Fruit fly (Drosophila melanogaster): ENCODE results near the gene Gapvd1.

Gapvd1 gene

dm6 chrX:11338973-11339867 lies 14.0 kb downstream of the Gapvd1 start (continued):
- TF ChIP-seq CG2875 (GFP tag; optimal IDR thresholded peaks at IDR 0.05), result peak; percentile 17
- TF ChIP-seq Trl (optimal IDR thresholded peaks at IDR 0.05), result peak in 1 of 2 experiments; percentile 72
- peak; percentile 42 for TF ChIP-seq Trl (GFP tag; optimal IDR thresholded peaks at IDR 0.05)
- TF ChIP-seq CG13894 (tag; optimal IDR thresholded peaks at IDR 0.05), result peak; percentile 30
- peak; percentile 1 for TF ChIP-seq CG3838 (GFP tag; optimal IDR thresholded peaks at IDR 0.05)
- peak; percentile 85 for TF ChIP-seq HmgD (GFP tag; optimal IDR thresholded peaks at IDR 0.05)
- TF ChIP-seq exex (tag; optimal IDR thresholded peaks at IDR 0.05), result peak; percentile 14
- TF ChIP-seq tx (GFP tag; optimal IDR thresholded peaks at IDR 0.05), result peak; percentile 48
- peak; percentile 91 for TF ChIP-seq Scr (GFP tag; IDR thresholded peaks at IDR 0.05; ENCODE audit: partially characterized antibody)
- no peak for TF ChIP-seq wek (GFP tag; optimal IDR thresholded peaks at IDR 0.05)
- peak; percentile 53 for TF ChIP-seq pho (GFP tag; optimal IDR thresholded peaks at IDR 0.05)
- no peak for TF ChIP-seq h (optimal IDR thresholded peaks at IDR 0.05)
- peak; percentile 61 for TF ChIP-seq CG2129 (GFP tag; IDR thresholded peaks at IDR 0.05; ENCODE audit: partially characterized antibody)
- peak; percentile 55; the same call in 1 of the 3 replicates for TF ChIP-seq CG11560 (tag; IDR thresholded peaks at IDR 0.05)
- no peak for TF ChIP-seq ranshi (GFP tag; IDR thresholded peaks at IDR 0.05)
- peak; percentile 56 for TF ChIP-seq BtbVII (GFP tag; optimal IDR thresholded peaks at IDR 0.05)
- TF ChIP-seq slbo (GFP tag; IDR thresholded peaks at IDR 0.05), result peak; percentile 72
- TF ChIP-seq CG17912 (GFP tag; optimal IDR thresholded peaks at IDR 0.05), result no peak
- TF ChIP-seq CG6813 (GFP tag; optimal IDR thresholded peaks at IDR 0.05), result no peak
- no peak for TF ChIP-seq trh (GFP tag; optimal IDR thresholded peaks at IDR 0.05)
- peak; percentile 82 for TF ChIP-seq hbn (GFP tag; IDR thresholded peaks at IDR 0.05; ENCODE audit: partially characterized antibody)
- peak; percentile 8 for TF ChIP-seq fu2 (GFP tag; optimal IDR thresholded peaks at IDR 0.05)
- TF ChIP-seq knrl (GFP tag; IDR thresholded peaks at IDR 0.05; ENCODE audit: partially characterized antibody), result peak; percentile 93
- TF ChIP-seq sqz (GFP tag; optimal IDR thresholded peaks at IDR 0.05), result peak; percentile 68
- TF ChIP-seq hkb (optimal IDR thresholded peaks at IDR 0.05), result peak; percentile 68
- TF ChIP-seq hkb (GFP tag; IDR thresholded peaks at IDR 0.05), result no peak
- TF ChIP-seq shn (GFP tag; optimal IDR thresholded peaks at IDR 0.05), result peak; percentile 45
- TF ChIP-seq CG14860 (GFP tag; IDR thresholded peaks at IDR 0.05; ENCODE audit: partially characterized antibody), result peak; percentile 87
- no peak; the same call in none of the 2 replicates for TF ChIP-seq aop (GFP tag; IDR thresholded peaks at IDR 0.05)
- no peak for TF ChIP-seq wor (GFP tag; IDR thresholded peaks at IDR 0.05)
- TF ChIP-seq sug (tag; optimal IDR thresholded peaks at IDR 0.05), result peak; percentile 56
- TF ChIP-seq BEAF-32 (GFP tag; optimal IDR thresholded peaks at IDR 0.05), result peak; percentile 93
- peak; percentile 23 for TF ChIP-seq CG2678 (tag; optimal IDR thresholded peaks at IDR 0.05)
- TF ChIP-seq CG9727 (GFP tag; optimal IDR thresholded peaks at IDR 0.05), result no peak
- TF ChIP-seq CG7271 (tag; optimal IDR thresholded peaks at IDR 0.05), result no peak
- peak; percentile 29; the same call in 1 of the 2 replicates for TF ChIP-seq vvl (GFP tag; IDR thresholded peaks at IDR 0.05)
- peak; percentile 31 for TF ChIP-seq gem (tag; optimal IDR thresholded peaks at IDR 0.05)
- TF ChIP-seq CG2120 (GFP tag; optimal IDR thresholded peaks at IDR 0.05), result peak; percentile 75
- TF ChIP-seq Sox102F (GFP tag; optimal IDR thresholded peaks at IDR 0.05), result peak; percentile 18
- peak; percentile 87 for TF ChIP-seq Dref (GFP tag; IDR thresholded peaks at IDR 0.05)
- TF ChIP-seq CG34422 (GFP tag; IDR thresholded peaks at IDR 0.05), result 0 out of 3 replicates have a peak, but pooled peaks have one; percentile 34
- TF ChIP-seq kni (GFP tag; optimal IDR thresholded peaks at IDR 0.05), result no peak
- TF ChIP-seq onecut (GFP tag; IDR thresholded peaks at IDR 0.05), result peak; percentile 99
- peak; percentile 75 for TF ChIP-seq lilli (GFP tag; optimal IDR thresholded peaks at IDR 0.05)
- peak; percentile 12 for TF ChIP-seq CG18599 (GFP tag; optimal IDR thresholded peaks at IDR 0.05)
- peak; percentile 87 for TF ChIP-seq bbx (GFP tag; IDR thresholded peaks at IDR 0.05; ENCODE audit: partially characterized antibody)
- peak; percentile 35 for TF ChIP-seq Xbp1 (GFP tag; optimal IDR thresholded peaks at IDR 0.05)
- TF ChIP-seq dmrt99B (tag; optimal IDR thresholded peaks at IDR 0.05), result no peak
- peak; percentile 85 for TF ChIP-seq CG9215 (GFP tag; IDR thresholded peaks at IDR 0.05)

Measured in whole organism, embryonic.